Fruit fly (Drosophila melanogaster) whole organism, embryonic: ENCODE data around the gene CG8925.
A peak's percentile ranks its signal among the peaks of the same experiment; 100 is the strongest.

Source experiments
- Atf6 ChIP-seq: fragments of 200-800 bp; sonication (Bioruptor generic); IDR thresholded peaks from 2 replicates; pipeline ENCODE4 v1.3.6; 2022; ENCODE audit warnings: missing biosample characterization, missing genetic modification characterization
- CG10321 ChIP-seq: fragments of 200-800 bp; sonication (Bioruptor generic); IDR thresholded peaks from 2 replicates; pipeline ENCODE4 v1.3.6; 2022; ENCODE audit warnings: missing biosample characterization, missing genetic modification characterization
- CG10565 ChIP-seq: fragments of 200-800 bp; sonication (Bioruptor generic); optimal IDR thresholded peaks from 3 replicates; lab custom pipeline; 2016; ENCODE audit warnings: missing biosample characterization, mild to moderate bottlenecking, missing genetic modification characterization
- CG11504 ChIP-seq: fragments of 200-800 bp; sonication (Bioruptor generic); optimal IDR thresholded peaks from 3 replicates; lab custom pipeline; 2019; ENCODE audit warnings: missing biosample characterization, mild to moderate bottlenecking, missing genetic modification characterization, moderate library complexity
- CG12769 ChIP-seq: fragments of 200-800 bp; sonication (Bioruptor generic); optimal IDR thresholded peaks from 2 replicates; lab custom pipeline; 2019; ENCODE audit warnings: missing biosample characterization, mild to moderate bottlenecking, missing genetic modification characterization, moderate library complexity
- CG13894 ChIP-seq: fragments of 200-800 bp; sonication (Bioruptor generic); optimal IDR thresholded peaks from 3 replicates; lab custom pipeline; 2018; ENCODE audit warnings: missing biosample characterization, mild to moderate bottlenecking, missing genetic modification characterization, moderate library complexity
- CG15269 ChIP-seq: fragments of 200-800 bp; sonication (Bioruptor generic); optimal IDR thresholded peaks from 2 replicates; lab custom pipeline; 2018; ENCODE audit warnings: missing biosample characterization, mild to moderate bottlenecking, missing genetic modification characterization, moderate library complexity
- CG16863 ChIP-seq: fragments of 200-800 bp; sonication (Bioruptor generic); optimal IDR thresholded peaks from 3 replicates; lab custom pipeline; 2016; ENCODE audit warnings: missing biosample characterization, missing genetic modification characterization
- CG17568 ChIP-seq: fragments of 200-800 bp; sonication (Bioruptor generic); optimal IDR thresholded peaks from 2 replicates; lab custom pipeline; 2018; ENCODE audit warnings: missing biosample characterization, mild to moderate bottlenecking, missing genetic modification characterization, moderate library complexity
- CG2116 ChIP-seq: fragments of 200-800 bp; sonication (Bioruptor generic); optimal IDR thresholded peaks from 3 replicates; lab custom pipeline; 2018; ENCODE audit warnings: missing biosample characterization, mild to moderate bottlenecking, missing genetic modification characterization
- CG30431 ChIP-seq: fragments of 200-800 bp; sonication (Bioruptor generic); optimal IDR thresholded peaks from 2 replicates; lab custom pipeline; 2017; ENCODE audit warnings: missing biosample characterization, missing genetic modification characterization
- CG43689 ChIP-seq: fragments of 200-800 bp; sonication (Bioruptor generic); IDR thresholded peaks from 2 replicates; pipeline ENCODE4 v1.3.6; 2022; ENCODE audit warnings: missing biosample characterization, missing genetic modification characterization
- CG4617 ChIP-seq: fragments of 200-800 bp; sonication (Bioruptor generic); optimal IDR thresholded peaks from 3 replicates; lab custom pipeline; 2016; ENCODE audit warnings: missing biosample characterization, missing genetic modification characterization, borderline replicate concordance
- CG5180 ChIP-seq: fragments of 200-800 bp; sonication (Bioruptor generic); optimal IDR thresholded peaks from 3 replicates; lab custom pipeline; 2017; ENCODE audit warnings: missing biosample characterization, missing genetic modification characterization, mild to moderate bottlenecking, moderate library complexity, missing genetic modification reagents
- CG7987 ChIP-seq: fragments of 200-800 bp; sonication (Bioruptor generic); optimal IDR thresholded peaks from 2 replicates; lab custom pipeline; 2018; ENCODE audit warnings: missing biosample characterization, mild to moderate bottlenecking, missing genetic modification characterization, moderate library complexity
- CG8290 ChIP-seq, 3 experiments: fragments of 200-800 bp; sonication (Bioruptor generic); optimal IDR thresholded peaks; 2 replicates each; lab custom pipeline; 2016 to 2019; ENCODE audit warnings: missing biosample characterization in 3 of 3, missing genetic modification characterization in 3 of 3, mild to moderate bottlenecking in 2 of 3, moderate library complexity in 1 of 3
- CG8388 ChIP-seq: fragments of 200-800 bp; sonication (Bioruptor generic); optimal IDR thresholded peaks from 2 replicates; lab custom pipeline; 2019; ENCODE audit warnings: missing biosample characterization, mild to moderate bottlenecking, missing genetic modification characterization, moderate library complexity
- CrebB ChIP-seq: fragments of 200-800 bp; sonication (Bioruptor generic); optimal IDR thresholded peaks from 3 replicates; lab custom pipeline; 2018; ENCODE audit warnings: missing biosample characterization, mild to moderate bottlenecking, missing genetic modification characterization
- Deaf1 ChIP-seq: fragments of 200-800 bp; optimal IDR thresholded peaks from 3 replicates; lab custom pipeline; 2019; ENCODE audit warnings: missing biosample characterization, mild to moderate bottlenecking, missing genetic modification characterization, moderate library complexity
- H2.0 ChIP-seq: fragments of 200-800 bp; sonication (Bioruptor generic); IDR thresholded peaks from 2 replicates; pipeline ENCODE4 v1.3.6; 2022; ENCODE audit warnings: missing biosample characterization, missing genetic modification characterization
- HLH3B ChIP-seq: fragments of 200-800 bp; sonication (Bioruptor generic); IDR thresholded peaks from 2 replicates; pipeline ENCODE4 v1.3.6; 2022; ENCODE audit warnings: missing biosample characterization, missing genetic modification characterization
- MBD-R2 ChIP-seq: fragments of 200-800 bp; sonication (Bioruptor generic); IDR thresholded peaks from 2 replicates; pipeline ENCODE4 v1.3.6; 2022; ENCODE audit warnings: missing biosample characterization, missing genetic modification characterization
- MTF-1 ChIP-seq: fragments of 200-800 bp; sonication (Bioruptor generic); optimal IDR thresholded peaks from 2 replicates; lab custom pipeline; 2018; ENCODE audit warnings: missing biosample characterization, mild to moderate bottlenecking, missing genetic modification characterization, borderline replicate concordance
- Med ChIP-seq: fragments of 200-800 bp; sonication (Bioruptor generic); peaks from one replicate; lab custom pipeline; 2016; ENCODE audit warnings: missing biosample characterization, missing genetic modification characterization, mild to moderate bottlenecking, inconsistent platforms, moderate library complexity
- Meics ChIP-seq: fragments of 200-800 bp; sonication (Bioruptor generic); optimal IDR thresholded peaks from 2 replicates; lab custom pipeline; 2017; ENCODE audit warnings: missing biosample characterization, mild to moderate bottlenecking, missing genetic modification characterization
- NC2α ChIP-seq: fragments of 200-800 bp; sonication (Bioruptor generic); optimal IDR thresholded peaks from 2 replicates; lab custom pipeline; 2016; ENCODE audit warnings: missing biosample characterization, missing genetic modification characterization
- Opbp ChIP-seq: fragments of 200-800 bp; sonication (Bioruptor generic); IDR thresholded peaks from 3 replicates; pipeline ENCODE4 v1.3.6; 2022; ENCODE audit warnings: missing biosample characterization, missing genetic modification characterization; ENCODE audit not compliant: partially characterized antibody
- abd-A ChIP-seq: fragments of 200-800 bp; sonication (Bioruptor generic); optimal IDR thresholded peaks from 3 replicates; lab custom pipeline; 2019; ENCODE audit warnings: missing biosample characterization, mild to moderate bottlenecking, missing genetic modification characterization, moderate library complexity
- cg ChIP-seq: fragments of 200-800 bp; sonication (Bioruptor generic); optimal IDR thresholded peaks from 3 replicates; lab custom pipeline; 2019; ENCODE audit warnings: missing biosample characterization, mild to moderate bottlenecking, missing genetic modification characterization, moderate library complexity
- chn ChIP-seq: fragments of 200-800 bp; sonication (Bioruptor generic); optimal IDR thresholded peaks from 2 replicates; lab custom pipeline; 2016; ENCODE audit warnings: missing biosample characterization, missing genetic modification characterization
- dm ChIP-seq: fragments of 200-800 bp; sonication (Bioruptor generic); optimal IDR thresholded peaks from 3 replicates; lab custom pipeline; 2016; ENCODE audit warnings: missing biosample characterization, missing genetic modification characterization
- en ChIP-seq: fragments of 200-800 bp; sonication (Bioruptor generic); optimal IDR thresholded peaks from 2 replicates; lab custom pipeline; 2016; ENCODE audit warnings: missing biosample characterization, missing genetic modification characterization
- hkb ChIP-seq, 2 experiments: fragments of 200-800 bp in 1 of 2; fragments of >200 bp in 1 of 2; sonication (Bioruptor generic) in 1 of 2; IDR thresholded peaks in 1 of 2; optimal IDR thresholded peaks in 1 of 2; 2 replicates each; pipeline versions ENCODE4 v1.3.6 to Lab custom; 2017 to 2022; ENCODE audit warnings: missing biosample characterization in 1 of 2, missing genetic modification characterization in 1 of 2
- ken ChIP-seq: fragments of 200-800 bp; sonication (Bioruptor generic); IDR thresholded peaks from 3 replicates; pipeline ENCODE4 v1.3.6; 2022; ENCODE audit warnings: missing biosample characterization, missing genetic modification characterization
- knrl ChIP-seq: fragments of 200-800 bp; sonication (Bioruptor generic); IDR thresholded peaks from 3 replicates; pipeline ENCODE4 v1.3.6; 2022; ENCODE audit warnings: missing biosample characterization, missing genetic modification characterization; ENCODE audit not compliant: partially characterized antibody
- lab ChIP-seq: fragments of 200-800 bp; sonication (Bioruptor generic); optimal IDR thresholded peaks from 3 replicates; lab custom pipeline; 2017; ENCODE audit warnings: missing biosample characterization, missing genetic modification characterization, mild to moderate bottlenecking, moderate library complexity, missing genetic modification reagents
- mirr ChIP-seq: fragments of 200-800 bp; sonication (Bioruptor generic); optimal IDR thresholded peaks from 3 replicates; lab custom pipeline; 2018; ENCODE audit warnings: missing biosample characterization, mild to moderate bottlenecking, missing genetic modification characterization
- nom ChIP-seq: fragments of 200-800 bp; sonication (Bioruptor generic); optimal IDR thresholded peaks from 2 replicates; lab custom pipeline; 2017; ENCODE audit warnings: missing biosample characterization, missing genetic modification characterization, mild to moderate bottlenecking, moderate library complexity, missing genetic modification reagents
- row ChIP-seq: fragments of 200-800 bp; sonication (Bioruptor generic); IDR thresholded peaks from 3 replicates; pipeline ENCODE4 v1.3.6; 2022; ENCODE audit warnings: missing biosample characterization, missing genetic modification characterization
- seq ChIP-seq: fragments of 200-800 bp; sonication (Bioruptor generic); IDR thresholded peaks from 2 replicates; pipeline ENCODE4 v1.3.6; 2022; ENCODE audit warnings: missing biosample characterization, missing genetic modification characterization
- sisA ChIP-seq: fragments of 200-800 bp; sonication (Bioruptor generic); IDR thresholded peaks from 2 replicates; pipeline ENCODE4 v1.3.6; 2022; ENCODE audit warnings: missing biosample characterization, missing genetic modification characterization
- sna ChIP-seq: fragments of 200-800 bp; sonication (Bioruptor generic); IDR thresholded peaks from 2 replicates; pipeline ENCODE4 v1.3.6; 2022; ENCODE audit warnings: missing biosample characterization, missing genetic modification characterization; ENCODE audit not compliant: partially characterized antibody
- so ChIP-seq: fragments of 200-800 bp; sonication (Bioruptor generic); IDR thresholded peaks from 3 replicates; pipeline ENCODE4 v1.3.6; 2022; ENCODE audit warnings: missing biosample characterization, missing genetic modification characterization
- sob ChIP-seq: fragments of 200-800 bp; sonication (Bioruptor generic); IDR thresholded peaks from 2 replicates; pipeline ENCODE4 v1.3.6; 2022; ENCODE audit warnings: missing biosample characterization, missing genetic modification characterization
- tll ChIP-seq, 2 experiments: fragments of 200-800 bp in 1 of 2; fragments of >200 bp in 1 of 2; sonication (Bioruptor generic) in 1 of 2; optimal IDR thresholded peaks; 2 replicates each; lab custom pipeline; 2017 to 2019; ENCODE audit warnings: missing biosample characterization in 2 of 2, missing genetic modification characterization in 2 of 2, mild to moderate bottlenecking in 1 of 2, moderate library complexity in 1 of 2
- unc-4 ChIP-seq: fragments of 200-800 bp; sonication (Bioruptor generic); IDR thresholded peaks from 2 replicates; pipeline ENCODE4 v1.3.6; 2022; ENCODE audit warnings: missing biosample characterization, missing genetic modification characterization; ENCODE audit not compliant: partially characterized antibody

Gene CG8925

DNA sequence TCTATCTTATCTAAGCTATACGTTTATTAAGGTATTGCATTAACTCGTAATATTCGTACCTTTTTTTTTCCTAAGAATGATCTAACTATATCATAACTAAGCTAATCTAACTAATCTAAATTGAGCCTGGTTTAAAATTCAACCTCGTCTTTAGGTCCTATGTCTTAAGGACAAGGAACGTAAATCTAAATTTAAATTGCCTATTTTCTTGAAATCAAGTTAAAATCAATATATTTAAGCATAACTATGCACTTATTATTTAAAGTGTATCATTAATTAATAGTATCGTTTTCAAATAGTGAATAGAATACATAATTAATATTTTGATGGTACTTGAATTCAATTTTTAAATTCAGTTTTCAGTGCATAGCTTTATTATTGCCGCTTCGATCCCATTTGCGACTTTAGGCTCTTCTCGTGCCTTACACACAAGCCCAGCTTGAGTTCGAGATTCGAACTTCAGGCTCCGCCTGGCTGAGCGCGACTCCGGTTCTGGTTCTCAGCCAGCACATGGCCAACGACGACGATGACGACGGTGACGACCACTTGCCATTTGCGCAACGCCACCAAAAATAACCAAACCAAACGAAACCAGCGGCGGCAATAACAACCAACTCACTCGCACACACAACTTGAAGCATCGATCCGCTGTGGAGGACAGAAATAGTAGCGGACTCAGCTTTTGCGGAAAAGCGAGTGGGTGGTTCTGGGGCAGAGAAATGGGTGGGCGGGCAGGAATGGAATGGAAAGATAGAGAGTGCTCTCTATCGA, 39.2 kb downstream of the CG8925 start (continued):
- TF ChIP-seq nom (GFP tag; lab: Kevin White, UChicago), result peak; percentile 42
- no peak for TF ChIP-seq chn
- peak; percentile 87 for TF ChIP-seq CG12769
- TF ChIP-seq mirr, result no peak
- TF ChIP-seq CG5180 (GFP tag; lab: Kevin White, UChicago), result peak; percentile 61
- 0 out of 2 replicates have a peak, but pooled peaks have one; percentile 17 for TF ChIP-seq sob (GFP tag; lab: Robert Waterston, UW)
- no peak for TF ChIP-seq en
- TF ChIP-seq CG30431 (GFP tag; lab: Kevin White, UChicago), result no peak
- no peak for TF ChIP-seq CG10565
- no peak for TF ChIP-seq abd-A
- no peak for TF ChIP-seq dm (GFP tag; lab: Kevin White, UChicago)
- TF ChIP-seq lab, result peak; percentile 32
- no peak for TF ChIP-seq NC2α (GFP tag; lab: Kevin White, UChicago)
- TF ChIP-seq Opbp (GFP tag; lab: Robert Waterston, UW), result no peak
- TF ChIP-seq so (GFP tag; lab: Robert Waterston, UW), result peak; percentile 61; the same call in 1 of the 3 replicates
- no peak for TF ChIP-seq sisA (GFP tag; lab: Robert Waterston, UW)
- TF ChIP-seq Deaf1 (tag; lab: Kevin White, UChicago), result peak; percentile 47
- TF ChIP-seq knrl, result no peak
- 0 out of 2 replicates have a peak, but pooled peaks have one; percentile 25 for TF ChIP-seq seq
- TF ChIP-seq H2.0, result 0 out of 2 replicates have a peak, but pooled peaks have one; percentile 14

DNA sequence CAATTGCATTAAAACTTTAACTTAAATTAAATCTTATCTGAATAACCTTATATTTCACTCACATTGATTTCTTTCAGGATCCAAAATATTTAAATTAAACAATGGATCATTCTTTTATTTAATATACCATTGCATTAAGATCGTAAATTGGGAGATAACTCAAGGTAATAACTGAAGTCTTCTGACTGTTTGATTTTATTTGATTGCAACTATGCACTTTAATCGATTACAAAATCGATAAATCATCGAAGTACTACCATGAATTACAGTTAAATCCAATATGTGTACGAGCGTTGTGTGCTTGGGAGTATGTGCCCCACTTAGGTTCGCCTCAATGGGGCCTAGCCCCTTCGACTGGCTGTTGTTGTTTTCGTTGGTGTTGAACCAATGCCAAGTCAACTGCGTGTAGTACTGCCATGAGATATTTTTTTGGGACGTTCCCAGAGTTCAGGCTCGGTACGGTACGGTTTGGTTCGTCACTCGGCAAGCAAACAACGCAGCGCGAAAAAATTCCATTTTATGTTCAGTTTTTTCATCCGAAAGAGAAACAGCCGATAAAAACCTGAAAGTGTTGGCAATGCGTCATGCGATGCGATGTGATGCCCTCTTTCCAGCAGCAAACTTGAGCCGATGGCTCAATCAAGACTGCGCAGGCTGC, 40.2 kb downstream of the CG8925 start:
- no peak for TF ChIP-seq hkb (optimal IDR thresholded peaks at IDR 0.05; lab: Kevin White, UChicago)
- peak; percentile 17; the same call in 1 of the 2 replicates for TF ChIP-seq hkb (GFP tag; IDR thresholded peaks at IDR 0.05; lab: Robert Waterston, UW)
- peak; percentile 7 for TF ChIP-seq CG17568
- no peak; the same call in 2 of the 3 replicates for TF ChIP-seq row (GFP tag; lab: Robert Waterston, UW)
- TF ChIP-seq CG2116 (GFP tag; lab: Kevin White, UChicago), result peak; percentile 52
- TF ChIP-seq cg (GFP tag; lab: Kevin White, UChicago), result peak; percentile 5
- no peak for TF ChIP-seq tll (GFP tag; optimal IDR thresholded peaks at IDR 0.05; lab: Kevin White, UChicago)
- TF ChIP-seq Atf6, result 0 out of 2 replicates have a peak, but pooled peaks have one; percentile 18
- no peak for TF ChIP-seq MTF-1 (GFP tag; lab: Kevin White, UChicago)
- no peak for TF ChIP-seq CG16863
- TF ChIP-seq CG8388, result no peak
- TF ChIP-seq MBD-R2 (GFP tag; lab: Robert Waterston, UW), result peak; percentile 28; the same call in 1 of the 2 replicates
- TF ChIP-seq CrebB (tag; lab: Kevin White, UChicago), result peak; percentile 8
- TF ChIP-seq sna (GFP tag; lab: Robert Waterston, UW), result peak; percentile 49; the same call in 1 of the 2 replicates
- TF ChIP-seq HLH3B (GFP tag; lab: Robert Waterston, UW), result 0 out of 2 replicates have a peak, but pooled peaks have one; percentile 4
- TF ChIP-seq CG8290 (GFP tag; optimal IDR thresholded peaks at IDR 0.05; lab: Kevin White, UChicago), result no peak
- peak in 1 of 2 experiments; percentile 65 for TF ChIP-seq CG8290 (tag; optimal IDR thresholded peaks at IDR 0.05; lab: Kevin White, UChicago)
- no peak for TF ChIP-seq unc-4 (GFP tag; lab: Robert Waterston, UW)
- TF ChIP-seq CG4617 (GFP tag; lab: Kevin White, UChicago), result no peak
- peak; percentile 16 for TF ChIP-seq CG11504 (tag; lab: Kevin White, UChicago)
- peak; percentile 16 for TF ChIP-seq CG15269 (tag; lab: Kevin White, UChicago)
- peak; percentile 1 for TF ChIP-seq CG7987 (GFP tag; lab: Kevin White, UChicago)
- no peak for TF ChIP-seq CG43689
- TF ChIP-seq Med (GFP tag; lab: Kevin White, UChicago), result peak; percentile 75
- peak; percentile 1 for TF ChIP-seq CG13894 (tag; lab: Kevin White, UChicago)
- TF ChIP-seq Meics, result peak; percentile 31
- 0 out of 3 replicates have a peak, but pooled peaks have one; percentile 7 for TF ChIP-seq ken (GFP tag; lab: Robert Waterston, UW)
- TF ChIP-seq CG10321 (GFP tag; lab: Robert Waterston, UW), result no peak
